Worm (Caenorhabditis elegans) whole organism, late embryonic: Measurements from ENCODE around the gene B0310.3.

Source experiments
- C38D4.7 ChIP-seq: fragments of 200-800 bp; sonication (Bioruptor generic); optimal IDR thresholded peaks from 2 replicates; lab custom pipeline; 2018; ENCODE audit warnings: mild to moderate bottlenecking, missing genetic modification characterization, moderate library complexity, missing compliant biosample characterization
- ama-1 ChIP-seq: fragments of 150-350 bp; optimal IDR thresholded peaks from 2 replicates; lab custom pipeline; 2014
- ceh-24 ChIP-seq: sonication (generic microtip); optimal IDR thresholded peaks from 2 replicates; lab custom pipeline; 2016; ENCODE audit warnings: mild to moderate bottlenecking, missing genetic modification characterization, missing compliant biosample characterization
- ceh-48 ChIP-seq: sonication (generic microtip); optimal IDR thresholded peaks from 2 replicates; lab custom pipeline; 2016; ENCODE audit warnings: missing genetic modification characterization, inconsistent platforms, missing compliant biosample characterization
- ets-4 ChIP-seq: sonication (generic microtip); optimal IDR thresholded peaks from 2 replicates; lab custom pipeline; 2016; ENCODE audit warnings: missing genetic modification characterization, missing compliant biosample characterization
- hlh-6 ChIP-seq: sonication (generic microtip); optimal IDR thresholded peaks from 2 replicates; lab custom pipeline; 2016; ENCODE audit warnings: missing genotype, missing genetic modification characterization, missing compliant biosample characterization
- lin-11 ChIP-seq: fragments of 200-800 bp; sonication (Bioruptor generic); optimal IDR thresholded peaks from 2 replicates; lab custom pipeline; 2018; ENCODE audit warnings: mild to moderate bottlenecking, missing genetic modification characterization, missing compliant biosample characterization
- npax-4 ChIP-seq: sonication (generic microtip); optimal IDR thresholded peaks from 2 replicates; lab custom pipeline; 2016; ENCODE audit warnings: missing genetic modification characterization, missing compliant biosample characterization
- pat-9 ChIP-seq: fragments of 200-800 bp; sonication (Bioruptor generic); optimal IDR thresholded peaks from 2 replicates; lab custom pipeline; 2018; ENCODE audit warnings: mild to moderate bottlenecking, missing genetic modification characterization, moderate library complexity, missing compliant biosample characterization
- pqm-1 ChIP-seq: sonication (generic microtip); optimal IDR thresholded peaks from 2 replicates; lab custom pipeline; 2016; ENCODE audit warnings: missing genetic modification characterization, missing compliant biosample characterization
- sdc-2 ChIP-seq: sonication (generic microtip); optimal IDR thresholded peaks from 2 replicates; lab custom pipeline; 2016; ENCODE audit warnings: missing genotype, missing genetic modification characterization, missing compliant biosample characterization
- tbx-2 ChIP-seq: sonication (generic microtip); optimal IDR thresholded peaks from 2 replicates; lab custom pipeline; 2016; ENCODE audit warnings: missing genetic modification characterization, missing compliant biosample characterization

DNA sequence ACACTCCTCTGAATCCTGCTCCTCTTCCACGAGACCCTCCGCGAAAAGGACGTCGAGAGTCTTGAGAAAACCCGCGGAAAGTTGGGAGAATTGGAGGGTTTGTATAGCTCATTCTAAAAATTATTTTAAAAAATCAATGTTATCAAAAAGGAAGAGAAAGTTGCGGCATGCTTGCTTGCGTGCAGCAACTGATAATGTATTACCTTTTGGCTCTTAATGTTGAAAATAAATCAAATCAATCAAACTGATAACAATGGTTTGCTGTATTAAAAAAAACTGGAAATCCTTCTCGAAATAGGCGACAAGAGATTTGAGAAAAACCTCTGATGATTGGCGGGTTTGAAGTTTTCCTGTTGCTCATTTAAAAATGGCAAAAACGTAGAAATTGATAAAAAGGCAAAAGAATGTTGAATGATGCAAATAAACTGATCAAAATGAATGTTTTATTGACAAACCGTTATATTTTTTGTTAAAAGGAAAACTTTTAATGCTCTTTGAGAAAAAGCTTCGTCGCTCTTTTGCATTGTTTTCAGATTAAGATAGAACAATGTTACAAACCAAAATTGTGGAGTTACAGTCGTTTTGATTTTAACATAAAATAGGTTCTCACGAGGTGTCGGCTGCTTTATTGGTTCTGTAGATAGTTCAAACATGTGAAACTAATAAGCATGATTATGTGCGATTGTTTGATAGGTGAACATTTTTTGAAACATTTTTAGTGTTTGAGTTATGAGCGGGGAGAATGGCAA lies 34.4 kb upstream of the B0310.3 start:
- TF ChIP-seq pqm-1 (tag; lab: Kevin White, UChicago): no peak
- no peak for TF ChIP-seq hlh-6 (tag; lab: Kevin White, UChicago)
- no peak for TF ChIP-seq ets-4 (tag; lab: Kevin White, UChicago)
- TF ChIP-seq lin-11: no peak
- no peak for TF ChIP-seq ama-1 (lab: Kevin White, UChicago)
- no peak for TF ChIP-seq npax-4 (tag; lab: Kevin White, UChicago)
- no peak for TF ChIP-seq C38D4.7
- TF ChIP-seq tbx-2 (tag; lab: Kevin White, UChicago): no peak
- TF ChIP-seq pat-9 (tag; lab: Kevin White, UChicago): no peak
- TF ChIP-seq sdc-2 (tag; lab: Kevin White, UChicago): no peak
- no peak for TF ChIP-seq ceh-48 (tag; lab: Kevin White, UChicago)
- no peak for TF ChIP-seq ceh-24
